Worm (Caenorhabditis elegans) whole organism, early embryonic: ENCODE measurements around the gene ced-8.

Source experiments
- B0310.2 ChIP-seq: sonication (generic microtip); optimal IDR thresholded peaks from 2 replicates; lab custom pipeline; 2016; ENCODE audit warnings: mild to moderate bottlenecking, missing genetic modification characterization, missing compliant biosample characterization
- aly-1 ChIP-seq: sonication (generic microtip); optimal IDR thresholded peaks from 2 replicates; lab custom pipeline; 2016; ENCODE audit warnings: missing genetic modification characterization, missing compliant biosample characterization
- ama-1 ChIP-seq: fragments of 150-350 bp; optimal IDR thresholded peaks from 2 replicates; lab custom pipeline; 2014
- hmbx-1 ChIP-seq: sonication (generic microtip); optimal IDR thresholded peaks from 2 replicates; lab custom pipeline; 2016; ENCODE audit warnings: mild to moderate bottlenecking, missing genetic modification characterization, missing compliant biosample characterization
- scrt-1 ChIP-seq: fragments of 200-800 bp; sonication (Bioruptor generic); IDR thresholded peaks from 2 replicates; pipeline ENCODE4 v1.3.6; 2022; ENCODE audit warnings: missing genetic modification characterization, missing compliant biosample characterization
- tbx-37 ChIP-seq: fragments of 200-800 bp; sonication (Bioruptor generic); conservative IDR thresholded peaks from 2 replicates; pipeline ENCODE4 v1.3.6; 2022; ENCODE audit warnings: missing genetic modification reagents, missing genetic modification characterization, missing compliant biosample characterization

- TF ChIP-seq ama-1 (lab: Kevin White, UChicago), result no peak
- no peak for TF ChIP-seq scrt-1
- no peak for TF ChIP-seq tbx-37 (GFP tag; lab: Robert Waterston, UW)
- TF ChIP-seq aly-1 (tag; lab: Kevin White, UChicago), result no peak
- TF ChIP-seq B0310.2 (tag; lab: Kevin White, UChicago), result no peak
- no peak for TF ChIP-seq hmbx-1
Observed at ce11 chrX:8419252-8419651, 2.5 kb upstream of the ced-8 start.
